Worm (Caenorhabditis elegans) whole organism, mixed stage, embryonic: ENCODE data around the gene znf-598.

ENCODE experiments used
- ces-1 ChIP-seq: fragments of 150-350 bp; optimal IDR thresholded peaks from 2 replicates; lab custom pipeline; 2014; ENCODE audit warnings: missing biosample characterization, missing genetic modification reagents, missing genetic modification characterization
- drap-1 ChIP-seq: fragments of 200-800 bp; sonication (Bioruptor generic); optimal IDR thresholded peaks from 3 replicates; lab custom pipeline; 2018; ENCODE audit warnings: mild to moderate bottlenecking, missing genetic modification characterization, missing compliant biosample characterization
- lin-13 ChIP-seq: fragments of 150-350 bp; optimal IDR thresholded peaks from 2 replicates; lab custom pipeline; 2014; ENCODE audit warnings: missing biosample characterization, missing genetic modification characterization
- mab-5 ChIP-seq: fragments of 150-350 bp; optimal IDR thresholded peaks from 2 replicates; lab custom pipeline; 2014; ENCODE audit warnings: missing biosample characterization, missing genetic modification characterization
- mep-1 ChIP-seq: fragments of 150-350 bp; optimal IDR thresholded peaks from 2 replicates; lab custom pipeline; 2017; ENCODE audit warnings: missing biosample characterization, missing genetic modification reagents, missing genetic modification characterization, inconsistent platforms
- mls-2 ChIP-seq: sonication (generic microtip); optimal IDR thresholded peaks from 2 replicates; lab custom pipeline; 2016; ENCODE audit warnings: mild to moderate bottlenecking, missing genetic modification characterization, moderate library complexity, missing compliant biosample characterization
- nhr-237 ChIP-seq: fragments of 150-350 bp; optimal IDR thresholded peaks from 2 replicates; lab custom pipeline; 2014; ENCODE audit warnings: missing biosample characterization, missing genetic modification characterization
- nhr-76 ChIP-seq: sonication (generic microtip); optimal IDR thresholded peaks from 2 replicates; lab custom pipeline; 2017; ENCODE audit warnings: missing biosample characterization, missing genetic modification characterization
- pha-4 ChIP-seq: fragments of 150-350 bp; optimal IDR thresholded peaks from 2 replicates; lab custom pipeline; 2018; ENCODE audit warnings: missing biosample characterization, missing genetic modification reagents, missing genetic modification characterization
- sptf-1 ChIP-seq: sonication (generic microtip); optimal IDR thresholded peaks from 2 replicates; lab custom pipeline; 2017; ENCODE audit warnings: mild to moderate bottlenecking, missing genetic modification characterization, moderate library complexity, missing compliant biosample characterization
- ztf-11 ChIP-seq: fragments of 150-350 bp; optimal IDR thresholded peaks from 2 replicates; lab custom pipeline; 2014; ENCODE audit warnings: missing biosample characterization, missing genetic modification characterization

ce11 chrII:7031137-7031697 is 5.6 kb downstream of the znf-598 start:
- TF ChIP-seq ces-1 (GFP tag; lab: Kevin White, UChicago) (no peak), nhr-76 (tag; lab: Kevin White, UChicago) (no peak), mls-2 (tag; lab: Kevin White, UChicago) (no peak), mab-5 (tag; lab: Kevin White, UChicago) (no peak), nhr-237 (tag; lab: Kevin White, UChicago) (no peak), ztf-11 (tag; lab: Kevin White, UChicago) (no peak), mep-1 (tag; lab: Kevin White, UChicago) (no peak), sptf-1 (tag; lab: Kevin White, UChicago) (no peak), lin-13 (no peak), drap-1 (no peak), pha-4 (tag; lab: Kevin White, UChicago) (no peak)
